Worm (Caenorhabditis elegans) whole organism, early embryonic: ENCODE data around the gene ins-9.

ENCODE experiments used
- B0310.2 ChIP-seq: sonication (generic microtip); optimal IDR thresholded peaks from 2 replicates; lab custom pipeline; 2016; ENCODE audit warnings: mild to moderate bottlenecking, missing genetic modification characterization, missing compliant biosample characterization
- F13C5.2 ChIP-seq: sonication (generic microtip); optimal IDR thresholded peaks from 2 replicates; lab custom pipeline; 2017; ENCODE audit warnings: mild to moderate bottlenecking, missing genetic modification characterization, inconsistent platforms, missing compliant biosample characterization
- aly-1 ChIP-seq: sonication (generic microtip); optimal IDR thresholded peaks from 2 replicates; lab custom pipeline; 2016; ENCODE audit warnings: missing genetic modification characterization, missing compliant biosample characterization
- ama-1 ChIP-seq: fragments of 150-350 bp; optimal IDR thresholded peaks from 2 replicates; lab custom pipeline; 2014
- ceh-13 ChIP-seq: fragments of 200-800 bp; sonication (Bioruptor generic); optimal IDR thresholded peaks from 2 replicates; lab custom pipeline; 2018; ENCODE audit warnings: mild to moderate bottlenecking, missing genetic modification characterization, missing compliant biosample characterization
- ceh-36 ChIP-seq: sonication (generic microtip); optimal IDR thresholded peaks from 2 replicates; lab custom pipeline; 2016; ENCODE audit warnings: missing genetic modification characterization, inconsistent platforms, missing compliant biosample characterization
- ets-7 ChIP-seq: sonication (generic microtip); optimal IDR thresholded peaks from 2 replicates; lab custom pipeline; 2016; ENCODE audit warnings: missing genotype, missing genetic modification characterization, missing compliant biosample characterization
- flt-1 ChIP-seq: fragments of 200-800 bp; sonication (Bioruptor generic); IDR thresholded peaks from 2 replicates; pipeline ENCODE4 v1.3.6; 2022; ENCODE audit warnings: missing genetic modification characterization, missing compliant biosample characterization
- hmbx-1 ChIP-seq: sonication (generic microtip); optimal IDR thresholded peaks from 2 replicates; lab custom pipeline; 2016; ENCODE audit warnings: mild to moderate bottlenecking, missing genetic modification characterization, missing compliant biosample characterization
- hmg-4 ChIP-seq: fragments of 200-800 bp; sonication (Bioruptor generic); optimal IDR thresholded peaks from 2 replicates; lab custom pipeline; 2018; ENCODE audit warnings: mild to moderate bottlenecking, missing genetic modification characterization, missing compliant biosample characterization
- hnd-1 ChIP-seq: sonication (generic microtip); optimal IDR thresholded peaks from 2 replicates; lab custom pipeline; 2016; ENCODE audit warnings: missing genetic modification characterization, missing compliant biosample characterization
- pes-1 ChIP-seq: fragments of 200-800 bp; sonication (Bioruptor generic); IDR thresholded peaks from 2 replicates; pipeline ENCODE4 v1.3.6; 2022; ENCODE audit warnings: missing genetic modification reagents, missing genetic modification characterization, missing compliant biosample characterization
- scrt-1 ChIP-seq: fragments of 200-800 bp; sonication (Bioruptor generic); IDR thresholded peaks from 2 replicates; pipeline ENCODE4 v1.3.6; 2022; ENCODE audit warnings: missing genetic modification characterization, missing compliant biosample characterization
- sea-1 ChIP-seq: fragments of 200-800 bp; sonication (Bioruptor generic); conservative IDR thresholded peaks from 2 replicates; pipeline ENCODE4 v1.3.6; 2022; ENCODE audit warnings: missing genetic modification characterization, missing compliant biosample characterization
- tbx-11 ChIP-seq: fragments of 200-800 bp; sonication (Bioruptor generic); IDR thresholded peaks from 2 replicates; pipeline ENCODE4 v1.3.6; 2022; ENCODE audit warnings: missing genetic modification characterization, missing compliant biosample characterization
- tbx-37 ChIP-seq: fragments of 200-800 bp; sonication (Bioruptor generic); conservative IDR thresholded peaks from 2 replicates; pipeline ENCODE4 v1.3.6; 2022; ENCODE audit warnings: missing genetic modification reagents, missing genetic modification characterization, missing compliant biosample characterization
- tra-4 ChIP-seq: sonication (generic microtip); optimal IDR thresholded peaks from 2 replicates; lab custom pipeline; 2017; ENCODE audit warnings: missing genetic modification characterization, missing compliant biosample characterization

The ins-9 gene

ce11 chrX:8835887-8836348, 30.5 kb downstream of the ins-9 start, which contains the start of gene C28G1.2:
Gene C28G1.2 (plus strand): TSS chrX:8836016.
- TF ChIP-seq B0310.2 (tag; lab: Kevin White, UChicago) (peak; percentile 96), ama-1 (lab: Kevin White, UChicago) (no peak), tra-4 (tag; lab: Kevin White, UChicago) (peak; percentile 95), ceh-36 (tag; lab: Kevin White, UChicago) (peak; percentile 96), aly-1 (tag; lab: Kevin White, UChicago) (peak; percentile 93), ets-7 (peak; percentile 89), F13C5.2 (tag; lab: Kevin White, UChicago) (peak; percentile 98), tbx-37 (peak; percentile 99), scrt-1 (GFP tag; lab: Robert Waterston, UW) (peak; percentile 99), hmbx-1 (tag; lab: Kevin White, UChicago) (peak; percentile 86), ceh-13 (GFP tag; lab: Kevin White, UChicago) (peak; percentile 96), flt-1 (peak; percentile 98), hnd-1 (tag; lab: Kevin White, UChicago) (peak; percentile 94), sea-1 (GFP tag; lab: Robert Waterston, UW) (peak; percentile 98), tbx-11 (GFP tag; lab: Robert Waterston, UW) (peak; percentile 95), pes-1 (GFP tag; lab: Robert Waterston, UW) (peak; percentile 97), hmg-4 (GFP tag; lab: Kevin White, UChicago) (peak; percentile 99)

- TF ChIP-seq hnd-1 (tag; lab: Kevin White, UChicago) (no peak), sea-1 (GFP tag; lab: Robert Waterston, UW) (no peak), hmbx-1 (tag; lab: Kevin White, UChicago) (no peak), ets-7 (no peak), scrt-1 (GFP tag; lab: Robert Waterston, UW) (no peak), B0310.2 (tag; lab: Kevin White, UChicago) (no peak), tbx-11 (GFP tag; lab: Robert Waterston, UW) (no peak), F13C5.2 (tag; lab: Kevin White, UChicago) (no peak), aly-1 (tag; lab: Kevin White, UChicago) (no peak), flt-1 (no peak), hmg-4 (GFP tag; lab: Kevin White, UChicago) (no peak), ceh-36 (tag; lab: Kevin White, UChicago) (no peak), tbx-37 (no peak), ama-1 (lab: Kevin White, UChicago) (no peak)
Observed at ce11 chrX:8835405-8835804, 31.1 kb downstream of the ins-9 start, which contains the start of gene sec-15. Gene sec-15 (minus strand): TSS chrX:8835715.

- TF ChIP-seq B0310.2 (tag; lab: Kevin White, UChicago) (no peak), hmbx-1 (tag; lab: Kevin White, UChicago) (no peak), pes-1 (GFP tag; lab: Robert Waterston, UW) (no peak), ceh-36 (tag; lab: Kevin White, UChicago) (no peak), aly-1 (tag; lab: Kevin White, UChicago) (no peak), hmg-4 (GFP tag; lab: Kevin White, UChicago) (no peak), F13C5.2 (tag; lab: Kevin White, UChicago) (no peak), ama-1 (lab: Kevin White, UChicago) (no peak), hnd-1 (tag; lab: Kevin White, UChicago) (no peak), ceh-13 (GFP tag; lab: Kevin White, UChicago) (no peak), tbx-11 (GFP tag; lab: Robert Waterston, UW) (no peak), ets-7 (no peak), sea-1 (GFP tag; lab: Robert Waterston, UW) (no peak), tbx-37 (no peak), scrt-1 (GFP tag; lab: Robert Waterston, UW) (no peak), tra-4 (tag; lab: Kevin White, UChicago) (no peak), flt-1 (no peak)
Observed at ce11 chrX:8831162-8831561, 35.3 kb downstream of the ins-9 start, which contains the start of gene C28G1.6. Gene C28G1.6 (minus strand): TSS chrX:8831262.

- no peak for TF ChIP-seq B0310.2 (tag; lab: Kevin White, UChicago)
- no peak for TF ChIP-seq pes-1 (GFP tag; lab: Robert Waterston, UW)
- TF ChIP-seq hnd-1 (tag; lab: Kevin White, UChicago) = no peak
- no peak for TF ChIP-seq tbx-37
- TF ChIP-seq ama-1 (lab: Kevin White, UChicago) = no peak
- no peak for TF ChIP-seq sea-1 (GFP tag; lab: Robert Waterston, UW)
- TF ChIP-seq ceh-13 (GFP tag; lab: Kevin White, UChicago) = no peak
Observed at ce11 chrX:8828365-8828764, 38.1 kb downstream of the ins-9 start, which contains the start of gene rcs-1. Gene rcs-1 (minus strand): TSS chrX:8828540.

ce11 chrX:8824437-8824836, 42.0 kb downstream of the ins-9 start, which contains the start of gene ifd-1:
Gene ifd-1 (minus strand): TSS chrX:8824448.
- TF ChIP-seq ets-7 = no peak

ce11 chrX:8820643-8821042, 45.8 kb downstream of the ins-9 start:
- TF ChIP-seq pes-1 (GFP tag; lab: Robert Waterston, UW) (no peak), tra-4 (tag; lab: Kevin White, UChicago) (no peak), hmg-4 (GFP tag; lab: Kevin White, UChicago) (no peak), sea-1 (GFP tag; lab: Robert Waterston, UW) (no peak), ama-1 (lab: Kevin White, UChicago) (no peak), aly-1 (tag; lab: Kevin White, UChicago) (no peak)

- no peak for TF ChIP-seq ama-1 (lab: Kevin White, UChicago)
- TF ChIP-seq ets-7 = no peak
- TF ChIP-seq ceh-13 (GFP tag; lab: Kevin White, UChicago) = no peak
- no peak for TF ChIP-seq hmg-4 (GFP tag; lab: Kevin White, UChicago)
- no peak for TF ChIP-seq tbx-37
- no peak for TF ChIP-seq aly-1 (tag; lab: Kevin White, UChicago)
- TF ChIP-seq sea-1 (GFP tag; lab: Robert Waterston, UW) = no peak
- no peak for TF ChIP-seq B0310.2 (tag; lab: Kevin White, UChicago)
- no peak for TF ChIP-seq hmbx-1 (tag; lab: Kevin White, UChicago)
- no peak for TF ChIP-seq tra-4 (tag; lab: Kevin White, UChicago)
- no peak for TF ChIP-seq F13C5.2 (tag; lab: Kevin White, UChicago)
- TF ChIP-seq tbx-11 (GFP tag; lab: Robert Waterston, UW) = no peak
- no peak for TF ChIP-seq pes-1 (GFP tag; lab: Robert Waterston, UW)
Observed at ce11 chrX:8819815-8820415, 46.5 kb downstream of the ins-9 start.
